Worm (Caenorhabditis elegans): ENCODE measurements around the gene bckd-1A.

DNA sequence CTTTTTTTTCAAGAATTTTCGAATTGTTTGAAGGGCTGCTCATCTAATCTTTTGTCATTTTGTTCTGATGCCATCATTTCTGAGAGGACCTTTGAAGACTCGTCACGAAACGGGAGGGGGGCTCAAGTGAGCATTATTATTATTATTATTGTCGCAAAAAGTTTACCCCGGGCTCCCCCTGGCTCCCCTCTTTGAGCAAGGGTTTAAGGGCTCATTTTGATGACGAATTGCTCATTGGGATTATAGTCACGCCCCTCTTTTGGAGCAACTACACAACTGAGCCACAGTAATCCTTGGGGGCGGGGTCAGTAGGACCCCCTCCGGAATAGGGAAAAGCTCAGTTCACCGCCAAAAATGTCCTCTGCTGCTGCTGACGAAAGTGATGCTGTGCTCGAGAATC lies 30.0 kb downstream of the bckd-1A start, which contains the start of gene unc-25:
- TF ChIP-seq snpc-4 (tag; optimal IDR thresholded peaks at IDR 0.05): no peak
- no peak for TF ChIP-seq blmp-1 (tag; optimal IDR thresholded peaks at IDR 0.05)
- TF ChIP-seq lsy-2 (tag; optimal IDR thresholded peaks at IDR 0.05): no peak
- no peak for TF ChIP-seq unc-86 (tag; optimal IDR thresholded peaks at IDR 0.05)
- no peak for TF ChIP-seq snu-23 (GFP tag; optimal IDR thresholded peaks at IDR 0.05)
- no peak for TF ChIP-seq aly-2 (tag; optimal IDR thresholded peaks at IDR 0.05)
- TF ChIP-seq ztf-4 (tag; optimal IDR thresholded peaks at IDR 0.05): no peak
- no peak for TF ChIP-seq nhr-12 (tag; optimal IDR thresholded peaks at IDR 0.05)
- TF ChIP-seq C16A3.4 (tag; optimal IDR thresholded peaks at IDR 0.05): no peak
- no peak for TF ChIP-seq zag-1 (tag; optimal IDR thresholded peaks at IDR 0.05)
- TF ChIP-seq dsc-1 (tag; optimal IDR thresholded peaks at IDR 0.05): no peak
- TF ChIP-seq nhr-28 (tag; optimal IDR thresholded peaks at IDR 0.05): no peak
- no peak for TF ChIP-seq lin-15B (tag; optimal IDR thresholded peaks at IDR 0.05)
- TF ChIP-seq nhr-85 (tag): no peak

Measured in whole organism, L1 larva.